Fruit fly (Drosophila melanogaster) whole organism, embryonic: Measurements from ENCODE around the gene CG7806.
A peak's percentile ranks its signal among the peaks of the same experiment; 100 is the strongest.

Experiments
- Atf3 ChIP-seq: fragments of 200-800 bp; sonication (Bioruptor generic); optimal IDR thresholded peaks from 3 replicates; lab custom pipeline; 2016; ENCODE audit warnings: missing biosample characterization, missing genetic modification characterization
- Awh ChIP-seq: fragments of 200-800 bp; sonication (Bioruptor generic); IDR thresholded peaks from 2 replicates; pipeline ENCODE4, ENCODE4 v1.3.6; 2022; ENCODE audit warnings: missing biosample characterization, missing genetic modification characterization
- B-H1 ChIP-seq: fragments of 200-800 bp; sonication (Bioruptor generic); IDR thresholded peaks from 3 replicates; pipeline ENCODE4 v1.3.6; 2022; ENCODE audit warnings: missing biosample characterization, missing genetic modification characterization
- Blimp-1 ChIP-seq: fragments of 200-800 bp; sonication (Bioruptor generic); optimal IDR thresholded peaks from 3 replicates; lab custom pipeline; 2018; ENCODE audit warnings: missing biosample characterization, missing genetic modification characterization, mild to moderate bottlenecking, moderate library complexity, missing genetic modification reagents
- CG10431 ChIP-seq: fragments of 200-800 bp; sonication (Bioruptor generic); optimal IDR thresholded peaks from 3 replicates; lab custom pipeline; 2018; ENCODE audit warnings: missing biosample characterization, mild to moderate bottlenecking, missing genetic modification characterization
- CG10979 ChIP-seq: fragments of 200-800 bp; sonication (Bioruptor generic); optimal IDR thresholded peaks from 2 replicates; lab custom pipeline; 2018; ENCODE audit warnings: missing biosample characterization, mild to moderate bottlenecking, missing genetic modification characterization, moderate library complexity
- CG12659 ChIP-seq: fragments of 200-800 bp; sonication (Bioruptor generic); optimal IDR thresholded peaks from 3 replicates; lab custom pipeline; 2017; ENCODE audit warnings: mild to moderate bottlenecking, missing biosample characterization, missing genetic modification reagents, missing genetic modification characterization
- CG12744 ChIP-seq: fragments of 200-800 bp; sonication (Bioruptor generic); optimal IDR thresholded peaks from 2 replicates; lab custom pipeline; 2016; ENCODE audit warnings: missing biosample characterization, missing genetic modification characterization
- CG17359 ChIP-seq: fragments of 200-800 bp; sonication (Bioruptor generic); optimal IDR thresholded peaks from 3 replicates; lab custom pipeline; 2018; ENCODE audit warnings: missing biosample characterization, mild to moderate bottlenecking, missing genetic modification characterization, moderate library complexity
- CG17361 ChIP-seq: fragments of 200-800 bp; sonication (Bioruptor generic); IDR thresholded peaks from 3 replicates; pipeline ENCODE4 v1.3.6; 2022; ENCODE audit warnings: missing biosample characterization, missing genetic modification characterization
- CG18262 ChIP-seq: fragments of 200-800 bp; optimal IDR thresholded peaks from 3 replicates; lab custom pipeline; 2019; ENCODE audit warnings: missing biosample characterization, mild to moderate bottlenecking, missing genetic modification characterization, moderate library complexity
- CG2712 ChIP-seq: fragments of 200-800 bp; optimal IDR thresholded peaks from 3 replicates; lab custom pipeline; 2019; ENCODE audit warnings: missing biosample characterization, mild to moderate bottlenecking, missing genetic modification characterization, moderate library complexity
- CG30403 ChIP-seq: fragments of 200-800 bp; sonication (Bioruptor generic); optimal IDR thresholded peaks from 3 replicates; lab custom pipeline; 2016; ENCODE audit warnings: missing biosample characterization, missing genetic modification characterization
- CG4404 ChIP-seq: fragments of 200-800 bp; sonication (Bioruptor generic); IDR thresholded peaks from 2 replicates; pipeline ENCODE4 v1.3.6; 2022; ENCODE audit warnings: missing biosample characterization, missing genetic modification characterization
- CG4424 ChIP-seq: fragments of 200-800 bp; sonication (Bioruptor generic); optimal IDR thresholded peaks from 3 replicates; lab custom pipeline; 2016; ENCODE audit warnings: missing biosample characterization, missing genetic modification characterization
- CG7556 ChIP-seq: fragments of 200-800 bp; sonication (Bioruptor generic); optimal IDR thresholded peaks from 2 replicates; lab custom pipeline; 2017; ENCODE audit warnings: missing biosample characterization, mild to moderate bottlenecking, missing genetic modification characterization
- CG8388 ChIP-seq: fragments of 200-800 bp; sonication (Bioruptor generic); optimal IDR thresholded peaks from 2 replicates; lab custom pipeline; 2019; ENCODE audit warnings: missing biosample characterization, mild to moderate bottlenecking, missing genetic modification characterization, moderate library complexity
- CG9437 ChIP-seq: fragments of 200-800 bp; sonication (Bioruptor generic); optimal IDR thresholded peaks from 2 replicates; lab custom pipeline; 2018; ENCODE audit warnings: missing biosample characterization, mild to moderate bottlenecking, missing genetic modification characterization
- CG9727 ChIP-seq: fragments of 200-800 bp; sonication (Bioruptor generic); optimal IDR thresholded peaks from 3 replicates; lab custom pipeline; 2017; ENCODE audit warnings: missing biosample characterization, mild to moderate bottlenecking, missing genetic modification characterization
- CrebB ChIP-seq: fragments of 200-800 bp; sonication (Bioruptor generic); optimal IDR thresholded peaks from 3 replicates; lab custom pipeline; 2018; ENCODE audit warnings: missing biosample characterization, mild to moderate bottlenecking, missing genetic modification characterization
- D19A ChIP-seq: fragments of 200-800 bp; optimal IDR thresholded peaks from 3 replicates; lab custom pipeline; 2019; ENCODE audit warnings: missing biosample characterization, mild to moderate bottlenecking, missing genetic modification characterization, moderate library complexity
- E2f1 ChIP-seq: fragments of 200-800 bp; sonication (Bioruptor generic); IDR thresholded peaks from 2 replicates; pipeline ENCODE4 v1.3.6; 2022; ENCODE audit warnings: missing biosample characterization, missing genetic modification characterization
- ERR ChIP-seq: fragments of 200-800 bp; sonication (Bioruptor generic); optimal IDR thresholded peaks from 2 replicates; lab custom pipeline; 2016; ENCODE audit warnings: missing biosample characterization, missing genetic modification characterization
- Eip74EF ChIP-seq, 2 experiments: fragments of 200-800 bp in 1 of 2; fragments of >200 bp in 1 of 2; sonication (Bioruptor generic) in 1 of 2; optimal IDR thresholded peaks; 2 replicates each; lab custom pipeline; 2017 to 2019; ENCODE audit warnings: missing biosample characterization in 2 of 2, missing genetic modification characterization in 2 of 2, mild to moderate bottlenecking in 1 of 2, moderate library complexity in 1 of 2
- Jarid2 ChIP-seq: fragments of 200-800 bp; sonication (Bioruptor generic); optimal IDR thresholded peaks from 3 replicates; lab custom pipeline; 2017; ENCODE audit warnings: mild to moderate bottlenecking, missing biosample characterization, missing genetic modification reagents, missing genetic modification characterization
- Myb ChIP-seq: fragments of 200-800 bp; sonication (Bioruptor generic); optimal IDR thresholded peaks from 2 replicates; lab custom pipeline; 2016; ENCODE audit warnings: missing biosample characterization, missing genetic modification characterization
- Oli ChIP-seq: fragments of 200-800 bp; sonication (Bioruptor generic); optimal IDR thresholded peaks from 2 replicates; lab custom pipeline; 2018; ENCODE audit warnings: missing biosample characterization, mild to moderate bottlenecking, missing genetic modification characterization, moderate library complexity
- Scr ChIP-seq: fragments of 200-800 bp; sonication (Bioruptor generic); IDR thresholded peaks from 2 replicates; pipeline ENCODE4 v1.3.6; 2022; ENCODE audit warnings: missing biosample characterization, missing genetic modification characterization; ENCODE audit not compliant: partially characterized antibody
- Vsx1 ChIP-seq: fragments of 200-800 bp; sonication (Bioruptor generic); optimal IDR thresholded peaks from 2 replicates; lab custom pipeline; 2017; ENCODE audit warnings: missing biosample characterization, mild to moderate bottlenecking, missing genetic modification characterization, missing genetic modification reagents
- Xbp1 ChIP-seq: fragments of 200-800 bp; sonication (Bioruptor generic); optimal IDR thresholded peaks from 3 replicates; lab custom pipeline; 2016; ENCODE audit warnings: missing biosample characterization, mild to moderate bottlenecking, missing genetic modification characterization
- az2 ChIP-seq: fragments of 200-800 bp; sonication (Bioruptor generic); optimal IDR thresholded peaks from 3 replicates; lab custom pipeline; 2016; ENCODE audit warnings: missing biosample characterization, missing genetic modification characterization
- bcd ChIP-seq: fragments of 200-800 bp; sonication (Bioruptor generic); optimal IDR thresholded peaks from 2 replicates; lab custom pipeline; 2017; ENCODE audit warnings: missing biosample characterization, mild to moderate bottlenecking, missing genetic modification characterization
- cad ChIP-seq: fragments of >200 bp; optimal IDR thresholded peaks from 2 replicates; lab custom pipeline; 2017; ENCODE audit warnings: missing biosample characterization, missing genetic modification characterization
- cg ChIP-seq: fragments of 200-800 bp; sonication (Bioruptor generic); optimal IDR thresholded peaks from 3 replicates; lab custom pipeline; 2019; ENCODE audit warnings: missing biosample characterization, mild to moderate bottlenecking, missing genetic modification characterization, moderate library complexity
- chm ChIP-seq: fragments of 200-800 bp; sonication (Bioruptor generic); IDR thresholded peaks from 2 replicates; pipeline ENCODE4 v1.3.6; 2022; ENCODE audit warnings: missing biosample characterization, missing genetic modification characterization
- en ChIP-seq: fragments of 200-800 bp; sonication (Bioruptor generic); optimal IDR thresholded peaks from 2 replicates; lab custom pipeline; 2016; ENCODE audit warnings: missing biosample characterization, missing genetic modification characterization
- esg ChIP-seq: fragments of 200-800 bp; sonication (Bioruptor generic); conservative IDR thresholded peaks from 2 replicates; pipeline ENCODE4 v1.3.6; 2022; ENCODE audit warnings: missing biosample characterization, missing genetic modification characterization
- ewg ChIP-seq: fragments of 200-800 bp; sonication (Bioruptor generic); optimal IDR thresholded peaks from 3 replicates; lab custom pipeline; 2017; ENCODE audit warnings: mild to moderate bottlenecking, missing biosample characterization, missing genetic modification reagents, missing genetic modification characterization
- nmo ChIP-seq: fragments of 200-800 bp; sonication (Bioruptor generic); optimal IDR thresholded peaks from 2 replicates; lab custom pipeline; 2018; ENCODE audit warnings: missing biosample characterization, mild to moderate bottlenecking, missing genetic modification characterization, moderate library complexity
- pzg ChIP-seq: fragments of 200-800 bp; sonication (Bioruptor generic); optimal IDR thresholded peaks from 3 replicates; lab custom pipeline; 2018; ENCODE audit warnings: missing biosample characterization, mild to moderate bottlenecking, missing genetic modification characterization, moderate library complexity
- sima ChIP-seq: fragments of 200-800 bp; sonication (Bioruptor generic); optimal IDR thresholded peaks from 2 replicates; lab custom pipeline; 2016; ENCODE audit warnings: missing biosample characterization, missing genetic modification characterization
- slp2 ChIP-seq: fragments of 200-800 bp; sonication (Bioruptor generic); optimal IDR thresholded peaks from 2 replicates; lab custom pipeline; 2016; ENCODE audit warnings: missing biosample characterization, missing genetic modification characterization
- stc ChIP-seq: fragments of 200-800 bp; sonication (Bioruptor generic); IDR thresholded peaks from 2 replicates; pipeline ENCODE4 v1.3.6; 2022; ENCODE audit warnings: missing biosample characterization, missing genetic modification characterization
- tio ChIP-seq: fragments of 200-800 bp; sonication (Bioruptor generic); optimal IDR thresholded peaks from 2 replicates; lab custom pipeline; 2017; ENCODE audit warnings: missing biosample characterization, missing genetic modification characterization, inconsistent platforms
- unpg ChIP-seq: fragments of 200-800 bp; sonication (Bioruptor generic); optimal IDR thresholded peaks from 3 replicates; lab custom pipeline; 2018; ENCODE audit warnings: missing biosample characterization, mild to moderate bottlenecking, missing genetic modification characterization, moderate library complexity

The CG7806 gene

dm6 chr2L:8284913-8285619, 26.1 kb upstream of the CG7806 start (continued):
- peak; percentile 11 for TF ChIP-seq ewg (GFP tag; lab: Kevin White, UChicago)
- peak; percentile 22 for TF ChIP-seq D19A (tag; lab: Kevin White, UChicago)
- no peak for TF ChIP-seq Scr (GFP tag; lab: Robert Waterston, UW)
- peak; percentile 12 for TF ChIP-seq CG30403 (GFP tag; lab: Kevin White, UChicago)
- peak; percentile 22 for TF ChIP-seq CG7556 (GFP tag; lab: Kevin White, UChicago)
- peak; percentile 29 for TF ChIP-seq CG10979
- TF ChIP-seq slp2: no peak
- TF ChIP-seq CG8388 (GFP tag; lab: Kevin White, UChicago): peak; percentile 28
- TF ChIP-seq CG9437: no peak
- TF ChIP-seq en (GFP tag; lab: Kevin White, UChicago): no peak
- peak; percentile 6 for TF ChIP-seq az2
- TF ChIP-seq tio (GFP tag; lab: Kevin White, UChicago): no peak
- no peak for TF ChIP-seq bcd (GFP tag; lab: Kevin White, UChicago)
- peak; percentile 9 for TF ChIP-seq Vsx1 (GFP tag; lab: Kevin White, UChicago)
- peak; percentile 8 for TF ChIP-seq CG12659 (GFP tag; lab: Kevin White, UChicago)
- TF ChIP-seq CG12744 (GFP tag; lab: Kevin White, UChicago): no peak
- peak; percentile 33 for TF ChIP-seq nmo
- TF ChIP-seq E2f1 (GFP tag; lab: Robert Waterston, UW): no peak
- no peak for TF ChIP-seq cg (GFP tag; lab: Kevin White, UChicago)
- 0 out of 3 replicates have a peak, but pooled peaks have one; percentile 20 for TF ChIP-seq CG17361
- no peak for TF ChIP-seq cad (GFP tag; lab: Kevin White, UChicago)
- peak in 1 of 2 experiments; percentile 20 for TF ChIP-seq Eip74EF (GFP tag; optimal IDR thresholded peaks at IDR 0.05; lab: Kevin White, UChicago)
- TF ChIP-seq Oli: peak; percentile 40
- TF ChIP-seq Blimp-1 (GFP tag; lab: Kevin White, UChicago): peak; percentile 32
- TF ChIP-seq sima (GFP tag; lab: Kevin White, UChicago): no peak
- TF ChIP-seq Atf3: no peak
- no peak for TF ChIP-seq stc (GFP tag; lab: Robert Waterston, UW)
- no peak for TF ChIP-seq B-H1 (GFP tag; lab: Robert Waterston, UW)
- TF ChIP-seq ERR (GFP tag; lab: Kevin White, UChicago): no peak
- no peak for TF ChIP-seq CrebB (tag; lab: Kevin White, UChicago)
- TF ChIP-seq Jarid2 (GFP tag; lab: Kevin White, UChicago): no peak
- peak; percentile 45; the same call in 1 of the 2 replicates for TF ChIP-seq Awh (GFP tag; lab: Robert Waterston, UW)
- TF ChIP-seq CG4404 (GFP tag; lab: Robert Waterston, UW): no peak
- TF ChIP-seq CG17359 (tag; lab: Kevin White, UChicago): peak; percentile 44
- TF ChIP-seq Myb (GFP tag; lab: Kevin White, UChicago): no peak
- TF ChIP-seq esg: no peak
- TF ChIP-seq CG9727 (GFP tag; lab: Kevin White, UChicago): no peak
- peak; percentile 21 for TF ChIP-seq CG4424 (GFP tag; lab: Kevin White, UChicago)
- peak; percentile 34 for TF ChIP-seq CG10431 (GFP tag; lab: Kevin White, UChicago)
- peak; percentile 26; the same call in 1 of the 2 replicates for TF ChIP-seq chm
- no peak for TF ChIP-seq pzg
- TF ChIP-seq CG18262 (tag; lab: Kevin White, UChicago): peak; percentile 43
- peak; percentile 35 for TF ChIP-seq Xbp1 (GFP tag; lab: Kevin White, UChicago)
- TF ChIP-seq CG2712 (tag; lab: Kevin White, UChicago): peak; percentile 30
- peak; percentile 38 for TF ChIP-seq unpg (GFP tag; lab: Kevin White, UChicago)
- TF ChIP-seq, all 482 proteins: peak for 64
